Fruit fly (Drosophila melanogaster): Measurements from ENCODE around the gene Usp12-46.

DNA sequence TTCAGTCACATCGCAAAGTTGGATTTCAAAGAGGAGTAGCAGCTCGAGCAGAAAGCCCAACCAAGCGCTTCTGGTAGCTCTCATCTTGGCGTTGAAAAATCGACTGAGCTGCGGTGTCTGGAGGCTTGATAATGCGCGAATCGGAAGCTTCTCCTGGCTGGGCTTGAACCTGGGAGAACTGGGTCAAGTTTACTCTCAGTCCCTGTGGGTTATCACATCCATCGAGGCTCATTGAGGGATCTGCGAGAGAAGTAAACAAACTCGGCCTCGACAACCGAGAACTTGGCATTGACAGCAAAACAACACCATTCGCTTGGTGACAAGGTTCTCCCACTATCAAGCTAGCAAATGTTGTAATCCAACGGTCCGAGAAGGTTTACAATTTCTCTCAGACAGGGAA is 10.3 kb downstream of the Usp12-46 start, which contains the start of gene Nepl13:
- TF ChIP-seq CG12605 (GFP tag; IDR thresholded peaks at IDR 0.05) (no peak), gl (tag; optimal IDR thresholded peaks at IDR 0.05) (no peak), fd96Ca (GFP tag; IDR thresholded peaks at IDR 0.05) (no peak), rn (GFP tag; IDR thresholded peaks at IDR 0.05) (no peak), Snoo (tag; optimal IDR thresholded peaks at IDR 0.05) (no peak)

Data from whole organism, pupa.